Worm (Caenorhabditis elegans) whole organism, L2 larva: ENCODE measurements around the gene set-16.

ENCODE experiments used
- elt-1 ChIP-seq: fragments of 150-350 bp; optimal IDR thresholded peaks from 2 replicates; lab custom pipeline; 2014; ENCODE audit warnings: missing biosample characterization, missing genetic modification characterization
- nhr-11 ChIP-seq: fragments of 150-350 bp; optimal IDR thresholded peaks from 2 replicates; lab custom pipeline; 2014; ENCODE audit warnings: missing biosample characterization, missing genetic modification characterization
- nhr-237 ChIP-seq: fragments of 150-350 bp; optimal IDR thresholded peaks from 2 replicates; lab custom pipeline; 2014; ENCODE audit warnings: missing biosample characterization, missing genetic modification characterization
- ztf-11 ChIP-seq: sonication (generic microtip); optimal IDR thresholded peaks from 2 replicates; lab custom pipeline; 2017; ENCODE audit warnings: missing biosample characterization, missing genetic modification characterization

DNA sequence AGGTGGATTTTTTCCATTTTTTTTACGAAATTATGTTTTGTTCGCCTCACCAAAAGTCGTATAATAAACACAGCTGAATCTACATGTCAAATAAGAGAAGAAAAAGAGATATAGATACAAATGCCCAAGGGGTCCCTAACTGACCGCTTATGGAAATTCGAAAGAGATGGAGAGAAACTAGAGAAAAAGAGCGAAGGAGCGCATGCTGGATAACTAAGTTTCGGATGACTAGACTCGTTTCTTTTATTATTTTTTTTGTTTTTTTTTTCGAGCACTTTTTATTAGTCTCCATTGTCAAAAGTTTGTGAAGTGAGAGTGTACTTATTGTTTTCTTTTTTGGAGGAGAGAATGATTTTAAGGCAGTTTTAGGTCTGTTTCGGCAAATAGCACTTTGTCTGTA lies 6.0 kb upstream of the set-16 start:
- no peak for TF ChIP-seq elt-1
- no peak for TF ChIP-seq ztf-11 (tag; lab: Kevin White, UChicago)
- no peak for TF ChIP-seq nhr-237 (tag; lab: Kevin White, UChicago)
- TF ChIP-seq nhr-11 (tag; lab: Kevin White, UChicago) = no peak
